Fruit fly (Drosophila melanogaster) whole organism, prepupa: ENCODE data around the gene ClC-c.

ENCODE experiments used
- CG31627 ChIP-seq: fragments of 200-800 bp; sonication (Bioruptor generic); optimal IDR thresholded peaks from 3 replicates; lab custom pipeline; 2016; ENCODE audit warnings: missing biosample characterization, missing genetic modification characterization
- Eip78C ChIP-seq: fragments of 200-800 bp; sonication (Bioruptor generic); peaks from one replicate; lab custom pipeline; 2016; ENCODE audit warnings: missing biosample characterization, missing genetic modification characterization
- Ets96B ChIP-seq: fragments of 200-800 bp; optimal IDR thresholded peaks from 2 replicates; lab custom pipeline; 2019; ENCODE audit warnings: missing biosample characterization, mild to moderate bottlenecking, missing genetic modification characterization, moderate library complexity
- Lpt ChIP-seq: fragments of 200-800 bp; sonication (Bioruptor generic); optimal IDR thresholded peaks from 3 replicates; lab custom pipeline; 2016; ENCODE audit warnings: missing biosample characterization, missing genetic modification characterization
- eg ChIP-seq: fragments of 200-800 bp; sonication (Bioruptor generic); IDR thresholded peaks from 3 replicates; pipeline ENCODE4 v1.3.6; 2022; ENCODE audit warnings: missing biosample characterization, missing genetic modification characterization
- fkh ChIP-seq: fragments of 200-800 bp; sonication (Bioruptor generic); optimal IDR thresholded peaks from 3 replicates; lab custom pipeline; 2017; ENCODE audit warnings: missing biosample characterization, mild to moderate bottlenecking, missing genetic modification characterization, moderate library complexity
- lz ChIP-seq: fragments of 200-800 bp; sonication (Bioruptor generic); optimal IDR thresholded peaks from 3 replicates; lab custom pipeline; 2016; ENCODE audit warnings: missing biosample characterization, missing genetic modification characterization
- net ChIP-seq: fragments of 200-800 bp; sonication (Bioruptor generic); optimal IDR thresholded peaks from 3 replicates; lab custom pipeline; 2016; ENCODE audit warnings: missing biosample characterization, missing genetic modification characterization
- salr ChIP-seq, 2 experiments: fragments of 200-800 bp; sonication (Bioruptor generic); optimal IDR thresholded peaks; 3 replicates each; lab custom pipeline; 2016 to 2018; ENCODE audit warnings: missing biosample characterization in 2 of 2, missing genetic modification characterization in 2 of 2, mild to moderate bottlenecking in 1 of 2

DNA sequence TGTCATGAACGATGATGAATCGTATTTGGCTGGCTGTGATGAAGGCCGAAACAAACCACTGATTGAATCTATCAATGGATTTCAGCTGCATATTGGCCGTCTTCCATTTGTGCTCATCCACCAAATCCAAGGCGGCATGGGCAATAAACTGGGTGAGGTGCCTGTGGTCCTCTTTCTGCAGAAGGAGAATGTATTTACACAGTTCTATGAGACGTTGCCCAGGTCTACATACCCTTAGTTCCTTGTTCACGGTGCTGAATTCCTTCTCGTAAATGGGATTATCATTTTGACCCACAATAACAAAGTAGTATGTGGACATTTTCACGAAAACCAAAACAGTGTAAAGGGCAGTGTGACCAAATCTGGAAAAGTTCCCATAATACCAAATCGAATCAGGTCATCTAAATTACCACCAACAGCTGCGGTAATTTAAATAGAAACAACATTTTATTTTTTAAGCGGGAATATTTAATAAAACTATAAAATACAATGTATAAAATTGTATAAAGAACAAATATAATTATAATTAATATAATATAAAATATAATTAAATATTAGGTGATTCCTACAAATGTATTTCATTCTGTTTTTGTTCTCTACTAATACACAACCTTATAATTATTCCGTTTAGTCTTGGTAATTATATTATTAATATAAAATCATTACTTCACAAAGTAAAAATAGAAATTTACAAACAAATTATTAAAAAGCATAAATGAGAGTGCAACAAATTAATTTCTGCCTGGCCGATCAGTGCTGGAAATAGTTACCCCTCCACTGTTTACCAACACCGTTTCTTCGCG, 41.2 kb downstream of the ClC-c start, which contains the start of the genes Trs20 and elg1:
- no peak for TF ChIP-seq Eip78C (GFP tag; lab: Kevin White, UChicago)
- no peak for TF ChIP-seq eg (GFP tag; lab: Robert Waterston, UW)
- no peak for TF ChIP-seq Lpt
- peak; percentile 13 for TF ChIP-seq CG31627 (GFP tag; lab: Kevin White, UChicago)
- TF ChIP-seq fkh, result no peak
- no peak for TF ChIP-seq salr (GFP tag; optimal IDR thresholded peaks at IDR 0.05; lab: Kevin White, UChicago)
- no peak for TF ChIP-seq net (GFP tag; lab: Kevin White, UChicago)
- peak; percentile 38 for TF ChIP-seq lz (GFP tag; lab: Kevin White, UChicago)
- TF ChIP-seq Ets96B (tag; lab: Kevin White, UChicago), result peak; percentile 47
